Worm (Caenorhabditis elegans): ENCODE measurements around the gene mab-10.

The mab-10 gene

DNA sequence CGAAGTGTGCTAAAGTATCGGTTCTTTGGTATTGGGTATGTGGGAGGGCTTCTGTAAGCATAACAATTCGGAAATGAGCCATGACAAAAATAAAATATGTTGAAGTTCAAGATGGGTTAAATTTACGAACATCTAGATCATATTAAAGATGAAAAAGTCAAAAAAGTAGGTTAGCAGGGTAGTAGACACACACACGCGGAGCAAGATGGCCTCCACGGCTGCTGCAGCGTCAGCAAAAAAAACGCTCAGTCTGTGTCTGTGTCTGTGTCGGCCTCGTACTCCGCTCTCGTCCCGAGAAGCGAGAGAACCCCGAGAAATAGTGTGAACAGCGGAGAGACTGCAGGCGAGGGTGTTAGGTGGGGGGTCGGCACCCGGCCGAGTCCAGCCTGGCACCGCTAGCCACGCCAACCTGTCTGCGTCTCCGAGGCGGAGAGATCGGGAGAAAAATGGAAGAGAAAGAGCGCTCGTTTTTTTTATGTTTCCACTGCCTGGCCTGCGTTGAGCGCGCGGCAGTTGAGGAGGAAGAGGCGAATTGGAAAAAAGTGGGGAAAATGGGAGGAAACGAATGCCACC is 25.3 kb upstream of the mab-10 start, which contains the start of gene myrf-1 (continued):
- TF ChIP-seq unc-86 (tag; optimal IDR thresholded peaks at IDR 0.05), result peak; percentile 73
- TF ChIP-seq unc-130 (tag; optimal IDR thresholded peaks at IDR 0.05), result peak; percentile 70
- no peak for TF ChIP-seq unc-62 (GFP tag; optimal IDR thresholded peaks at IDR 0.05)
- TF ChIP-seq nhr-84 (tag; optimal IDR thresholded peaks at IDR 0.05), result no peak
- peak; percentile 99 for TF ChIP-seq nhr-85 (tag)
- peak; percentile 92 for TF ChIP-seq jun-1 (tag; optimal IDR thresholded peaks at IDR 0.05)
- peak; percentile 54 for TF ChIP-seq sox-4 (tag; optimal IDR thresholded peaks at IDR 0.05)
- peak; percentile 37 for TF ChIP-seq pax-3 (tag; optimal IDR thresholded peaks at IDR 0.05)
- peak; percentile 53 to 59 for TF ChIP-seq lin-35 (GFP tag; optimal IDR thresholded peaks at IDR 0.05)
- TF ChIP-seq lin-15B (tag; optimal IDR thresholded peaks at IDR 0.05), result peak; percentile 15
- peak; percentile 32 to 41 for TF ChIP-seq egl-27 (tag; optimal IDR thresholded peaks at IDR 0.05)
- TF ChIP-seq tbx-2 (tag; optimal IDR thresholded peaks at IDR 0.05), result peak; percentile 85
- peak; percentile 48 for TF ChIP-seq snpc-4 (tag; optimal IDR thresholded peaks at IDR 0.05)
- no peak for TF ChIP-seq nhr-76 (tag; optimal IDR thresholded peaks at IDR 0.05)
- TF ChIP-seq elt-2 (tag; optimal IDR thresholded peaks at IDR 0.05), result peak; percentile 66
- no peak for TF ChIP-seq Y116A8C.19 (tag; optimal IDR thresholded peaks at IDR 0.05; ENCODE audit: borderline replicate concordance)
- TF ChIP-seq alr-1 (tag; optimal IDR thresholded peaks at IDR 0.05; ENCODE audit: borderline replicate concordance), result no peak
- TF ChIP-seq hlh-17 (GFP tag; optimal IDR thresholded peaks at IDR 0.05; ENCODE audit: borderline replicate concordance), result no peak
- peak in 1 of 2 experiments; percentile 83 for TF ChIP-seq mdl-1 (tag; optimal IDR thresholded peaks at IDR 0.05)
- peak; percentile 51 for TF ChIP-seq nhr-237 (tag; optimal IDR thresholded peaks at IDR 0.05)
- TF ChIP-seq lsy-2 (tag; optimal IDR thresholded peaks at IDR 0.05), result peak; percentile 68 to 76
- peak; percentile 77 for TF ChIP-seq skn-1 (tag; optimal IDR thresholded peaks at IDR 0.05)
- peak; percentile 80 for TF ChIP-seq nhr-19 (GFP tag; conservative IDR thresholded peaks at IDR 0.05)
- no peak for TF ChIP-seq ama-1 (optimal IDR thresholded peaks at IDR 0.05)
- TF ChIP-seq fkh-4 (tag; optimal IDR thresholded peaks at IDR 0.05; ENCODE audit: borderline replicate concordance), result no peak
- no peak for TF ChIP-seq unc-30 (tag; optimal IDR thresholded peaks at IDR 0.05)
- peak; percentile 72 to 79 for TF ChIP-seq efl-1 (optimal IDR thresholded peaks at IDR 0.05)
- peak; percentile 55 to 91 for TF ChIP-seq efl-1 (GFP tag; optimal IDR thresholded peaks at IDR 0.05 in 1 of 2)
- peak; percentile 21 for TF ChIP-seq aha-1 (tag; optimal IDR thresholded peaks at IDR 0.05)
- TF ChIP-seq ceh-63 (GFP tag; optimal IDR thresholded peaks at IDR 0.05), result no peak
- TF ChIP-seq grh-1 (GFP tag; IDR thresholded peaks at IDR 0.05), result peak; percentile 64
- no peak for TF ChIP-seq hlh-4 (tag; optimal IDR thresholded peaks at IDR 0.05)
- peak; percentile 66 for TF ChIP-seq isw-1 (GFP tag; IDR thresholded peaks at IDR 0.05)
- peak; percentile 73 for TF ChIP-seq mep-1 (tag; optimal IDR thresholded peaks at IDR 0.05)
- no peak for TF ChIP-seq hpl-2 (GFP tag; optimal IDR thresholded peaks at IDR 0.05)
- TF ChIP-seq pag-3 (tag; optimal IDR thresholded peaks at IDR 0.05; ENCODE audit: borderline replicate concordance, insufficient read depth), result peak; percentile 72
- peak in 1 of 2 experiments; percentile 75 for TF ChIP-seq ztf-11 (tag; optimal IDR thresholded peaks at IDR 0.05)
- peak; percentile 73 for TF ChIP-seq blmp-1 (tag; optimal IDR thresholded peaks at IDR 0.05)
- TF ChIP-seq nhr-12 (tag; optimal IDR thresholded peaks at IDR 0.05), result no peak
- TF ChIP-seq nhr-77 (tag; optimal IDR thresholded peaks at IDR 0.05), result peak; percentile 75
- peak; percentile 52 for TF ChIP-seq lin-13 (GFP tag; optimal IDR thresholded peaks at IDR 0.05)
- peak; percentile 13 for TF ChIP-seq F16B12.6 (tag; optimal IDR thresholded peaks at IDR 0.05)
- TF ChIP-seq xbp-1 (tag; optimal IDR thresholded peaks at IDR 0.05), result peak; percentile 70
- peak; percentile 73 for TF ChIP-seq nhr-90 (tag; optimal IDR thresholded peaks at IDR 0.05; ENCODE audit: poor library complexity)
- peak; percentile 66 for TF ChIP-seq fkh-10 (GFP tag; optimal IDR thresholded peaks at IDR 0.05)
- TF ChIP-seq C16A3.4 (tag; optimal IDR thresholded peaks at IDR 0.05), result peak; percentile 65
- TF ChIP-seq fkh-8 (tag; optimal IDR thresholded peaks at IDR 0.05), result peak; percentile 90
- peak; percentile 58 for TF ChIP-seq lir-3 (tag; optimal IDR thresholded peaks at IDR 0.05; ENCODE audit: poor library complexity)
- TF ChIP-seq swsn-7 (tag; optimal IDR thresholded peaks at IDR 0.05), result peak; percentile 89
- TF ChIP-seq snu-23 (GFP tag; optimal IDR thresholded peaks at IDR 0.05), result peak; percentile 88
- peak; percentile 84 for TF ChIP-seq egl-13 (tag; optimal IDR thresholded peaks at IDR 0.05)
- TF ChIP-seq ceh-8 (GFP tag; optimal IDR thresholded peaks at IDR 0.05), result peak; percentile 85
- no peak for TF ChIP-seq zag-1 (tag; optimal IDR thresholded peaks at IDR 0.05)

Data from whole organism, L1 larva.